Worm (Caenorhabditis elegans) whole organism, late embryonic: ENCODE results near the gene C49F5.8.

Source experiments
- hlh-30 ChIP-seq: sonication (generic microtip); optimal IDR thresholded peaks from 2 replicates; lab custom pipeline; 2017; ENCODE audit warnings: antibody characterized with exemption, missing genetic modification characterization, missing compliant biosample characterization; ENCODE audit not compliant: insufficient read depth
- mec-3 ChIP-seq: sonication (generic microtip); optimal IDR thresholded peaks from 2 replicates; lab custom pipeline; 2016; ENCODE audit warnings: borderline replicate concordance, missing genetic modification characterization, missing compliant biosample characterization
- nhr-11 ChIP-seq: fragments of 150-350 bp; optimal IDR thresholded peaks from 2 replicates; lab custom pipeline; 2014; ENCODE audit warnings: missing biosample characterization, missing genetic modification characterization
- tbx-2 ChIP-seq: sonication (generic microtip); optimal IDR thresholded peaks from 2 replicates; lab custom pipeline; 2016; ENCODE audit warnings: missing genetic modification characterization, missing compliant biosample characterization

ce11 chrX:11924158-11924557 is 35.8 kb upstream of the C49F5.8 start, which contains the start of gene F55G7.1:
- TF ChIP-seq nhr-11 (no peak), mec-3 (no peak), tbx-2 (no peak), hlh-30 (tag; lab: Kevin White, UChicago) (no peak)
